Fruit fly (Drosophila melanogaster): ENCODE data around the gene Sry-delta.

Gene Sry-delta

dm6 chr3R:30014977-30015514 lies 28.1 kb upstream of the Sry-delta start, which contains the start of gene CG7920 (continued):
- 0 out of 2 replicates have a peak, but pooled peaks have one; percentile 21 for TF ChIP-seq crol (GFP tag; IDR thresholded peaks at IDR 0.05)
- TF ChIP-seq ato (GFP tag; IDR thresholded peaks at IDR 0.05; ENCODE audit: partially characterized antibody) = peak; percentile 61; the same call in 1 of the 2 replicates
- TF ChIP-seq CG12659 (GFP tag; optimal IDR thresholded peaks at IDR 0.05) = peak; percentile 64
- TF ChIP-seq MESR4 (GFP tag; optimal IDR thresholded peaks at IDR 0.05) = peak; percentile 26
- TF ChIP-seq nerfin-1 (tag; optimal IDR thresholded peaks at IDR 0.05) = peak; percentile 2
- TF ChIP-seq hbn (GFP tag; IDR thresholded peaks at IDR 0.05; ENCODE audit: partially characterized antibody) = peak; percentile 54; the same call in 1 of the 2 replicates
- no peak for TF ChIP-seq slou (GFP tag; optimal IDR thresholded peaks at IDR 0.05)
- no peak for TF ChIP-seq CG4707 (GFP tag; optimal IDR thresholded peaks at IDR 0.05)
- no peak for TF ChIP-seq CG4282 (GFP tag; optimal IDR thresholded peaks at IDR 0.05)
- TF ChIP-seq CG2129 (GFP tag; IDR thresholded peaks at IDR 0.05; ENCODE audit: partially characterized antibody) = peak; percentile 40
- peak; percentile 39 for TF ChIP-seq CG14710 (tag; optimal IDR thresholded peaks at IDR 0.05)
- TF ChIP-seq CG10209 (GFP tag; optimal IDR thresholded peaks at IDR 0.05) = no peak
- TF ChIP-seq CG10274 (GFP tag; optimal IDR thresholded peaks at IDR 0.05) = peak; percentile 16
- no peak for TF ChIP-seq CG18764 (GFP tag; optimal IDR thresholded peaks at IDR 0.05)
- no peak for TF ChIP-seq exex (tag; optimal IDR thresholded peaks at IDR 0.05)
- TF ChIP-seq CG10431 (GFP tag; optimal IDR thresholded peaks at IDR 0.05) = no peak
- no peak for TF ChIP-seq Hmx (GFP tag; optimal IDR thresholded peaks at IDR 0.05)
- peak; percentile 53; the same call in 2 of the 3 replicates for TF ChIP-seq CG14860 (GFP tag; IDR thresholded peaks at IDR 0.05; ENCODE audit: partially characterized antibody)
- peak; percentile 83 for TF ChIP-seq Jarid2 (GFP tag; optimal IDR thresholded peaks at IDR 0.05)
- peak; percentile 61 for TF ChIP-seq bbx (GFP tag; IDR thresholded peaks at IDR 0.05; ENCODE audit: partially characterized antibody)
- no peak for TF ChIP-seq CkIIα-i1 (GFP tag; IDR thresholded peaks at IDR 0.05)
- no peak for TF ChIP-seq CG9727 (GFP tag; optimal IDR thresholded peaks at IDR 0.05)
- no peak for TF ChIP-seq CG17385 (GFP tag; optimal IDR thresholded peaks at IDR 0.05)
- TF ChIP-seq CG2889 (GFP tag; IDR thresholded peaks at IDR 0.05) = 0 out of 3 replicates have a peak, but pooled peaks have one; percentile 16
- TF ChIP-seq gfzf (GFP tag; optimal IDR thresholded peaks at IDR 0.05) = peak; percentile 48
- TF ChIP-seq CHES-1-like (GFP tag; optimal IDR thresholded peaks at IDR 0.05) = peak; percentile 3
- no peak for TF ChIP-seq fru (optimal IDR thresholded peaks at IDR 0.05)
- peak; percentile 68 for TF ChIP-seq HmgZ (tag; optimal IDR thresholded peaks at IDR 0.05)
- TF ChIP-seq rib (GFP tag; IDR thresholded peaks at IDR 0.05) = peak; percentile 64; the same call in 1 of the 2 replicates
- no peak for TF ChIP-seq so (GFP tag; IDR thresholded peaks at IDR 0.05)
- peak; percentile 47 for TF ChIP-seq scrt (GFP tag; optimal IDR thresholded peaks at IDR 0.05)
- no peak for TF ChIP-seq Abd-B (GFP tag; optimal IDR thresholded peaks at IDR 0.05)
- TF ChIP-seq lmd (GFP tag; IDR thresholded peaks at IDR 0.05) = no peak
- no peak; the same call in 1 of the 2 replicates for TF ChIP-seq ranshi (GFP tag; IDR thresholded peaks at IDR 0.05)
- TF ChIP-seq Stat92E (GFP tag; optimal IDR thresholded peaks at IDR 0.05) = peak in 1 of 3 experiments; percentile 9
- TF ChIP-seq sqz (GFP tag; optimal IDR thresholded peaks at IDR 0.05) = no peak
- TF ChIP-seq tup (GFP tag; optimal IDR thresholded peaks at IDR 0.05) = no peak
- TF ChIP-seq CG9797 (GFP tag; optimal IDR thresholded peaks at IDR 0.05) = peak; percentile 26
- no peak for TF ChIP-seq Atf6 (GFP tag; IDR thresholded peaks at IDR 0.05)
- peak; percentile 1 for TF ChIP-seq nmo (GFP tag; optimal IDR thresholded peaks at IDR 0.05)
- TF ChIP-seq Eip74EF (GFP tag; optimal IDR thresholded peaks at IDR 0.05) = no peak
- TF ChIP-seq CG12942 (GFP tag; optimal IDR thresholded peaks at IDR 0.05) = peak; percentile 18
- TF ChIP-seq pros (GFP tag; optimal IDR thresholded peaks at IDR 0.05) = no peak
- no peak for TF ChIP-seq CG11695 (GFP tag; IDR thresholded peaks at IDR 0.05)
- TF ChIP-seq toy (GFP tag; IDR thresholded peaks at IDR 0.05) = no peak
- no peak for TF ChIP-seq CG43689 (GFP tag; IDR thresholded peaks at IDR 0.05)
- TF ChIP-seq CG42726 (GFP tag; IDR thresholded peaks at IDR 0.05; ENCODE audit: partially characterized antibody) = peak; percentile 46; the same call in 1 of the 2 replicates
- TF ChIP-seq H2.0 (GFP tag; IDR thresholded peaks at IDR 0.05) = no peak
- TF ChIP-seq CG10979 (tag; optimal IDR thresholded peaks at IDR 0.05) = peak; percentile 0
